Worm (Caenorhabditis elegans) whole organism, young adult: ENCODE measurements around the gene vep-2.

Source experiments
- B0019.2 ChIP-seq: fragments of 200-800 bp; sonication (Bioruptor generic); conservative IDR thresholded peaks from 2 replicates; pipeline ENCODE4 v1.3.6; 2022; ENCODE audit warnings: missing genetic modification reagents, missing genetic modification characterization, missing compliant biosample characterization
- B0035.1 ChIP-seq: sonication (generic microtip); optimal IDR thresholded peaks from 2 replicates; lab custom pipeline; 2016; ENCODE audit warnings: missing genetic modification characterization, mild to moderate bottlenecking, missing compliant biosample characterization, missing genotype, missing genetic modification reagents
- B0261.1 ChIP-seq: sonication (generic microtip); optimal IDR thresholded peaks from 2 replicates; lab custom pipeline; 2016; ENCODE audit warnings: mild to moderate bottlenecking, missing genetic modification characterization, moderate library complexity, missing compliant biosample characterization
- F23B12.7 ChIP-seq: sonication (generic microtip); optimal IDR thresholded peaks from 2 replicates; lab custom pipeline; 2017; ENCODE audit warnings: missing genetic modification characterization, mild to moderate bottlenecking, missing compliant biosample characterization, antibody characterized with exemption, moderate library complexity; ENCODE audit not compliant: insufficient read depth
- F33H1.4 ChIP-seq: fragments of 200-800 bp; sonication (Bioruptor generic); IDR thresholded peaks from 2 replicates; pipeline ENCODE4 v1.3.6; 2022; ENCODE audit warnings: missing genetic modification reagents, missing genetic modification characterization, missing compliant biosample characterization
- F37B4.10 ChIP-seq: fragments of 200-800 bp; sonication (Bioruptor generic); IDR thresholded peaks from 2 replicates; pipeline ENCODE4 v1.3.6; 2022; ENCODE audit warnings: missing genetic modification characterization, missing compliant biosample characterization
- Y53F4B.3 ChIP-seq: fragments of 200-800 bp; sonication (Bioruptor generic); IDR thresholded peaks from 2 replicates; pipeline ENCODE4 v1.3.6; 2022; ENCODE audit warnings: missing genetic modification reagents, missing genetic modification characterization, missing compliant biosample characterization
- Y67H2A.10 ChIP-seq: fragments of 200-800 bp; sonication (Bioruptor generic); conservative IDR thresholded peaks from 2 replicates; pipeline ENCODE4 v1.3.6; 2022; ENCODE audit warnings: missing genetic modification reagents, missing genetic modification characterization, missing compliant biosample characterization
- bed-2 ChIP-seq: fragments of 200-800 bp; sonication (Bioruptor generic); IDR thresholded peaks from 2 replicates; pipeline ENCODE4 v1.3.6; 2022; ENCODE audit warnings: missing genetic modification reagents, missing genetic modification characterization, missing compliant biosample characterization
- ccch-3 ChIP-seq: fragments of 200-800 bp; sonication (Bioruptor generic); optimal IDR thresholded peaks from 2 replicates; lab custom pipeline; 2018; ENCODE audit warnings: mild to moderate bottlenecking, missing genetic modification characterization, missing compliant biosample characterization
- ceh-100 ChIP-seq: fragments of 200-800 bp; sonication (Bioruptor generic); IDR thresholded peaks from 2 replicates; pipeline ENCODE4 v1.3.6; 2022; ENCODE audit warnings: missing genetic modification reagents, missing genetic modification characterization, missing compliant biosample characterization
- egl-18 ChIP-seq: fragments of 200-800 bp; sonication (Bioruptor generic); IDR thresholded peaks from 2 replicates; pipeline ENCODE4 v1.3.6; 2022; ENCODE audit warnings: missing genetic modification reagents, missing genetic modification characterization, missing compliant biosample characterization
- egrh-3 ChIP-seq: fragments of 200-800 bp; sonication (Bioruptor generic); IDR thresholded peaks from 2 replicates; pipeline ENCODE4 v1.3.6; 2022; ENCODE audit warnings: missing genetic modification reagents, missing genetic modification characterization, missing compliant biosample characterization
- ets-4 ChIP-seq: fragments of 200-800 bp; sonication (Bioruptor generic); optimal IDR thresholded peaks from 2 replicates; lab custom pipeline; 2018; ENCODE audit warnings: mild to moderate bottlenecking, missing genetic modification characterization, missing compliant biosample characterization
- hlh-12 ChIP-seq: sonication (generic microtip); optimal IDR thresholded peaks from 2 replicates; lab custom pipeline; 2016; ENCODE audit warnings: missing genetic modification characterization, missing compliant biosample characterization
- hlh-26 ChIP-seq: fragments of 200-800 bp; sonication (Bioruptor generic); conservative IDR thresholded peaks from 2 replicates; pipeline ENCODE4 v1.3.6; 2022; ENCODE audit warnings: missing genetic modification reagents, missing genetic modification characterization, missing compliant biosample characterization
- let-607 ChIP-seq, 2 experiments: fragments of 200-800 bp in 1 of 2; sonication (Bioruptor generic) in 1 of 2; sonication (generic microtip) in 1 of 2; optimal IDR thresholded peaks; 2 replicates each; lab custom pipeline; 2016 to 2018; ENCODE audit warnings: mild to moderate bottlenecking in 2 of 2, missing compliant biosample characterization in 2 of 2, missing genetic modification characterization in 2 of 2, moderate library complexity in 2 of 2, missing genotype in 1 of 2
- lin-26 ChIP-seq: fragments of 200-800 bp; sonication (Bioruptor generic); IDR thresholded peaks from 2 replicates; pipeline ENCODE4 v1.3.6; 2022; ENCODE audit warnings: missing genetic modification reagents, missing genetic modification characterization, missing compliant biosample characterization
- lir-1 ChIP-seq: fragments of 200-800 bp; sonication (Bioruptor generic); conservative IDR thresholded peaks from 2 replicates; pipeline ENCODE4 v1.3.6; 2022; ENCODE audit warnings: missing genetic modification reagents, missing genetic modification characterization, missing compliant biosample characterization
- lsy-27 ChIP-seq: sonication (generic microtip); optimal IDR thresholded peaks from 2 replicates; lab custom pipeline; 2017; ENCODE audit warnings: missing genetic modification characterization, mild to moderate bottlenecking, missing compliant biosample characterization, antibody characterized with exemption, missing genotype, borderline replicate concordance; ENCODE audit not compliant: insufficient read depth
- madf-10 ChIP-seq: sonication (generic microtip); optimal IDR thresholded peaks from 2 replicates; lab custom pipeline; 2016; ENCODE audit warnings: mild to moderate bottlenecking, missing genetic modification characterization, missing compliant biosample characterization
- madf-3 ChIP-seq: fragments of 200-800 bp; sonication (Bioruptor generic); IDR thresholded peaks from 2 replicates; pipeline ENCODE4 v1.3.6; 2022; ENCODE audit warnings: missing genetic modification reagents, missing genetic modification characterization, missing compliant biosample characterization
- madf-6 ChIP-seq: fragments of 200-800 bp; sonication (Bioruptor generic); IDR thresholded peaks from 2 replicates; pipeline ENCODE4 v1.3.6; 2022; ENCODE audit warnings: missing genetic modification reagents, missing genetic modification characterization, missing compliant biosample characterization
- mcd-1 ChIP-seq: fragments of 200-800 bp; sonication (Bioruptor generic); IDR thresholded peaks from 2 replicates; pipeline ENCODE4 v1.3.6; 2022; ENCODE audit warnings: missing genetic modification reagents, missing genetic modification characterization, missing compliant biosample characterization
- nhr-80 ChIP-seq: sonication (generic microtip); optimal IDR thresholded peaks from 2 replicates; lab custom pipeline; 2016; ENCODE audit warnings: missing genetic modification characterization, missing compliant biosample characterization
- pbrm-1 ChIP-seq: fragments of 200-800 bp; sonication (Bioruptor generic); IDR thresholded peaks from 2 replicates; pipeline ENCODE4 v1.3.6; 2022; ENCODE audit warnings: missing genetic modification reagents, missing genetic modification characterization, missing compliant biosample characterization
- sdz-38 ChIP-seq: sonication (generic microtip); optimal IDR thresholded peaks from 2 replicates; lab custom pipeline; 2016; ENCODE audit warnings: missing genotype, missing genetic modification characterization, missing compliant biosample characterization
- snpc-1.3 ChIP-seq: sonication (generic microtip); optimal IDR thresholded peaks from 2 replicates; lab custom pipeline; 2017; ENCODE audit warnings: missing genetic modification characterization, mild to moderate bottlenecking, missing compliant biosample characterization, antibody characterized with exemption, moderate library complexity, missing genotype, missing genetic modification reagents; ENCODE audit not compliant: insufficient read depth
- snpc-4 ChIP-seq, 5 experiments: fragments of 150-350 bp in 1 of 5; sonication (generic microtip) in 4 of 5; optimal IDR thresholded peaks; 2 replicates each; lab custom pipeline; 2014 to 2018; ENCODE audit warnings: missing genetic modification characterization in 5 of 5, missing biosample characterization in 3 of 5, antibody characterized with exemption in 2 of 5, mild to moderate bottlenecking in 2 of 5, missing compliant biosample characterization in 2 of 5, missing genotype in 2 of 5, moderate library complexity in 2 of 5, missing genetic modification reagents in 1 of 5
- sptf-2 ChIP-seq: fragments of 200-800 bp; sonication (Bioruptor generic); optimal IDR thresholded peaks from 2 replicates; lab custom pipeline; 2018; ENCODE audit warnings: mild to moderate bottlenecking, missing genetic modification characterization, missing compliant biosample characterization
- tbp1 ChIP-seq: fragments of 200-800 bp; sonication (Bioruptor generic); optimal IDR thresholded peaks from 2 replicates; lab custom pipeline; 2018; ENCODE audit warnings: mild to moderate bottlenecking, missing genetic modification characterization, missing compliant biosample characterization
- tlf-1 ChIP-seq: fragments of 200-800 bp; sonication (Bioruptor generic); optimal IDR thresholded peaks from 2 replicates; lab custom pipeline; 2018; ENCODE audit warnings: mild to moderate bottlenecking, missing genetic modification characterization, missing compliant biosample characterization
- unc-130 ChIP-seq: sonication (generic microtip); optimal IDR thresholded peaks from 2 replicates; lab custom pipeline; 2016; ENCODE audit warnings: missing genetic modification reagents, missing genetic modification characterization, missing compliant biosample characterization
- xnd-1 ChIP-seq: sonication (generic microtip); optimal IDR thresholded peaks from 2 replicates; lab custom pipeline; 2016; ENCODE audit warnings: missing genotype, missing genetic modification reagents, missing genetic modification characterization, missing compliant biosample characterization
- zim-3 ChIP-seq: sonication (generic microtip); optimal IDR thresholded peaks from 2 replicates; lab custom pipeline; 2017; ENCODE audit warnings: mild to moderate bottlenecking, missing genetic modification characterization, moderate library complexity, missing compliant biosample characterization
- ztf-25 ChIP-seq: fragments of 200-800 bp; sonication (Bioruptor generic); IDR thresholded peaks from 2 replicates; pipeline ENCODE4 v1.3.6; 2022; ENCODE audit warnings: missing genetic modification reagents, missing genetic modification characterization, missing compliant biosample characterization

vep-2 gene

DNA sequence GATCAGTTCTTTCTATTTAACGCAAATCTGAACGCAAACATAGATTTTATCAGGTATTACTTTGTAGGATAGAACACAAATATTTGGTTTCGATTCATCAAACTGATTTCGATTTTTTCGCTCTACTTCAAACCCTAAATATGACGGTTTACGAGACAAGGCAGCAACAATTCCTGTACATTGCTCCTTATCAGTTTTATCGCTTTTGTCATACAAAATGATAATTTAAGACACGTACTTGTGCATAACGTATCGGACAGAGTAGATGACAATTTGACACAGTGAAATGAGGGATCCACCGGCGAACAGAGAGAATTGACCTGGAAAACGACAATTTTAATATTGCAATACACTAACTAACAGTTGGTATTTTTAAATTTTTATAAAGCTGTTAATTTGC is 14.5 kb upstream of the vep-2 start:
- no peak for TF ChIP-seq zim-3 (tag; lab: Kevin White, UChicago)
- TF ChIP-seq let-607 (tag; optimal IDR thresholded peaks at IDR 0.05; lab: Kevin White, UChicago), result peak; percentile 13 to 21
- peak; percentile 83 for TF ChIP-seq nhr-80 (tag; lab: Kevin White, UChicago)

DNA sequence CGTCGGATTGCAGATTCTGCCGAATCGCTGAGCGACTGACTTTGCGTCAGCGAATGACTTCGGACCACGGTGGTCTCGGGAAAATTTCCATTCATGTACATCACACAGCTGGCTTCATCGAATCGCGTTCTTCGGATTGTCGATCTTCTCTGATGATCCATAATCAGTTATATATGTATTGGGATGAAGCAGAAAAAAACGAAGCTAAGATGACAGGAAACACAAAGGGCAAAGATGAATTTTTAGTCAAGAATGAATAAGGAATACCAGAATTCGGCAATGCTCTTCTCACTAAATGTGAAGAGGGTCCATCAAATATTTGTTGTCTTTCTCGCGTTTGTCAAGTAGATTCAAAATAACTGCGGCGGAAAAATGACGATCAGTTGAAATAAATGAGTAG is 10.9 kb upstream of the vep-2 start, which contains the start of gene del-9:
Gene del-9, minus strand, starts transcription at position 101 of the 400 bp plus-strand sequence.
- TF ChIP-seq hlh-26 (GFP tag; lab: Robert Waterston, UW) (no peak), lir-1 (GFP tag; lab: Robert Waterston, UW) (no peak), F23B12.7 (tag; lab: Kevin White, UChicago) (no peak), F37B4.10 (GFP tag; lab: Robert Waterston, UW) (no peak), snpc-1.3 (tag; lab: Kevin White, UChicago) (no peak), pbrm-1 (no peak), zim-3 (tag; lab: Kevin White, UChicago) (no peak)

DNA sequence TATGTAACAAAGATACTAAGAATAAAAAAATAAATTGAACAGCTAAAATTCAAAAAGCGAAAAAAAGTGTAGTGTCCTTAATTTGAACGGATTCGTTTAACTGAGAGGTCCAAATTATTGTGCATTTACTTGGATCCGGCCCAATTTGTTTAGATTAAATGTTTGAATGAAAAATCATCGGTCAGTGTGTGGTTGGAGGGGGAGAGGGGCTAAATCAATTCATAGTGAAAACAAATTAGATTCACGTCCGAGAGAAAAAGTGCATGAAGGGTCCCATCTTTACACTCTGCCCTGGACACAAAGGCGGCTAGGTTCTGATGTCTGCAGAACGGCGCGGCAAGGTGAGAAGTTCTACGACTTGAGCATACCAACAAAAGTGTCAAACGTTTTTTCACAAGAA is 9.3 kb upstream of the vep-2 start:
- no peak for TF ChIP-seq egrh-3
- TF ChIP-seq B0261.1 (tag; lab: Kevin White, UChicago), result no peak
- TF ChIP-seq, all 124 proteins: peak for 0

DNA sequence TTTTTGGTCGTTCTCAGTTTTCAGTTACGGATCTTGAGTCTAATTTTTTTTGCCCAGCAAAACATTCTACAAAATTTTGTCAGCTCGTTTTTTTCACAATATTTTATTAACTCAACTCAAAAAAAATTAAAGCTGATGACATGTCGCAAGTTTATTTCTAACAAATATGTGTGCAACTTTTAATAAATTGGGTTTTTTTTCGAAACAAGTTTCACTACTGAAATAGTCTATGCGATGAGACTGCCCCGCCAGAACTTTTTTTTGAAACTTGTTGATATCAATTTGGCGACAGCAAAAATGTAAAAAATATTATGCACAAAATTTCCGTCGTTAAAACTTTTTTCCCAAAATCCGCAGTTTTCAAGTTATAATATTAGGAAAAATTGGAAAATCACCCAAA is 5.0 kb upstream of the vep-2 start, which contains the start of gene C18B2.2:
Gene C18B2.2, plus strand, starts transcription at position 301 of the 400 bp plus-strand sequence.
- TF ChIP-seq tbp1 (GFP tag; lab: Kevin White, UChicago) (no peak), ets-4 (GFP tag; lab: Kevin White, UChicago) (no peak), hlh-12 (tag; lab: Kevin White, UChicago) (no peak), nhr-80 (tag; lab: Kevin White, UChicago) (no peak), Y53F4B.3 (GFP tag; lab: Robert Waterston, UW) (no peak), egl-18 (GFP tag; lab: Robert Waterston, UW) (no peak), unc-130 (GFP tag; lab: Kevin White, UChicago) (no peak), snpc-4 (GFP tag; optimal IDR thresholded peaks at IDR 0.05; lab: Kevin White, UChicago) (no peak), snpc-4 (tag; optimal IDR thresholded peaks at IDR 0.05; lab: Kevin White, UChicago) (no peak), bed-2 (GFP tag; lab: Robert Waterston, UW) (no peak), egrh-3 (no peak), ceh-100 (GFP tag; lab: Robert Waterston, UW) (no peak), F23B12.7 (tag; lab: Kevin White, UChicago) (no peak), hlh-26 (GFP tag; lab: Robert Waterston, UW) (no peak), F33H1.4 (GFP tag; lab: Robert Waterston, UW) (no peak), sptf-2 (no peak), madf-3 (GFP tag; lab: Robert Waterston, UW) (no peak)
- TF ChIP-seq, all 124 proteins: peak for 0

DNA sequence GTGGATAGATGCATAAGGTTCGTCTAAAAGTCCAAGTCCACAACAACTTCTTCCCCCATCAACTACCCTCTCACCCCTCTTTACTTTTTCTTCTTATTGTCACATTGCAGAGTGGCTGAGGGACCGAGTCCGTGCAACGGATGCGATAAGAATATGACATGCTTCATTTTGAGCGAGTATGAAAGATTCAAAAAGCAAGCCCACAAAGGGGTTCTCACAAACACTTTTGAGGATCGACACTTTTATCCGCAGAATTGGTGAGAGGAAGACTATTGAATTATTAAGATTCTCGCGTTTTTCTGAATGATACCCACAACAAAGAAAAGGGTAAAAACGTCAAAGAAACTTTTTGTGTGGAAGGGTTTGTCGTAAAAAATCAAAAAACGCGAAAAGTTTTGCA is 2.5 kb upstream of the vep-2 start:
- TF ChIP-seq ccch-3 (GFP tag; lab: Kevin White, UChicago), result no peak
- no peak for TF ChIP-seq snpc-1.3 (tag; lab: Kevin White, UChicago)
- no peak for TF ChIP-seq tlf-1 (GFP tag; lab: Kevin White, UChicago)
- no peak for TF ChIP-seq madf-10 (tag; lab: Kevin White, UChicago)
- TF ChIP-seq B0019.2, result no peak
- TF ChIP-seq Y67H2A.10, result no peak
- TF ChIP-seq zim-3 (tag; lab: Kevin White, UChicago), result no peak
- TF ChIP-seq hlh-26 (GFP tag; lab: Robert Waterston, UW), result no peak
- no peak for TF ChIP-seq madf-6 (GFP tag; lab: Robert Waterston, UW)
- TF ChIP-seq xnd-1, result no peak
- no peak for TF ChIP-seq sdz-38 (tag; lab: Kevin White, UChicago)
- TF ChIP-seq mcd-1 (GFP tag; lab: Robert Waterston, UW), result no peak
- no peak for TF ChIP-seq nhr-80 (tag; lab: Kevin White, UChicago)
- no peak for TF ChIP-seq lsy-27 (tag; lab: Kevin White, UChicago)
- no peak for TF ChIP-seq lin-26 (GFP tag; lab: Robert Waterston, UW)
- TF ChIP-seq ztf-25 (GFP tag; lab: Robert Waterston, UW), result no peak
- no peak for TF ChIP-seq B0035.1 (tag; lab: Kevin White, UChicago)
